Fruit fly (Drosophila melanogaster) whole organism, embryonic: ENCODE data around the gene srl.

Experiments
- Abd-B ChIP-seq: fragments of 200-800 bp; sonication (Bioruptor generic); optimal IDR thresholded peaks from 2 replicates; lab custom pipeline; 2018; ENCODE audit warnings: missing biosample characterization, mild to moderate bottlenecking, missing genetic modification characterization, moderate library complexity
- Ada2b ChIP-seq: fragments of 200-800 bp; sonication (Bioruptor generic); IDR thresholded peaks from 2 replicates; pipeline ENCODE4 v1.3.6; 2022; ENCODE audit warnings: missing biosample characterization, missing genetic modification characterization
- Asciz ChIP-seq: fragments of 200-800 bp; sonication (Bioruptor generic); optimal IDR thresholded peaks from 2 replicates; lab custom pipeline; 2017; ENCODE audit warnings: missing biosample characterization, mild to moderate bottlenecking, missing genetic modification characterization, missing genetic modification reagents
- Awh ChIP-seq: fragments of 200-800 bp; sonication (Bioruptor generic); IDR thresholded peaks from 2 replicates; pipeline ENCODE4, ENCODE4 v1.3.6; 2022; ENCODE audit warnings: missing biosample characterization, missing genetic modification characterization
- CG12071 ChIP-seq: fragments of 200-800 bp; sonication (Bioruptor generic); optimal IDR thresholded peaks from 3 replicates; lab custom pipeline; 2018; ENCODE audit warnings: missing biosample characterization, mild to moderate bottlenecking, missing genetic modification characterization
- CG13624 ChIP-seq: fragments of 200-800 bp; sonication (Bioruptor generic); optimal IDR thresholded peaks from 2 replicates; lab custom pipeline; 2016; ENCODE audit warnings: missing biosample characterization, missing genetic modification characterization
- CG15479 ChIP-seq: fragments of 200-800 bp; sonication (Bioruptor generic); optimal IDR thresholded peaks from 3 replicates; lab custom pipeline; 2019; ENCODE audit warnings: missing biosample characterization, mild to moderate bottlenecking, missing genetic modification characterization, moderate library complexity
- CG16863 ChIP-seq: fragments of 200-800 bp; sonication (Bioruptor generic); optimal IDR thresholded peaks from 3 replicates; lab custom pipeline; 2016; ENCODE audit warnings: missing biosample characterization, missing genetic modification characterization
- CG17385 ChIP-seq: fragments of 200-800 bp; sonication (Bioruptor generic); optimal IDR thresholded peaks from 3 replicates; lab custom pipeline; 2018; ENCODE audit warnings: missing biosample characterization, mild to moderate bottlenecking, missing genetic modification characterization
- CG18619 ChIP-seq: fragments of 200-800 bp; sonication (Bioruptor generic); optimal IDR thresholded peaks from 3 replicates; lab custom pipeline; 2017; ENCODE audit warnings: missing biosample characterization, mild to moderate bottlenecking, missing genetic modification characterization
- CG2129 ChIP-seq: fragments of 200-800 bp; sonication (Bioruptor generic); IDR thresholded peaks from 2 replicates; pipeline ENCODE4 v1.3.6; 2022; ENCODE audit warnings: missing biosample characterization, missing genetic modification characterization; ENCODE audit not compliant: partially characterized antibody
- CG32532 ChIP-seq: fragments of 200-800 bp; sonication (Bioruptor generic); IDR thresholded peaks from 2 replicates; pipeline ENCODE4 v1.3.6; 2022; ENCODE audit warnings: missing biosample characterization, missing genetic modification characterization
- CG32772 ChIP-seq: fragments of 200-800 bp; sonication (Bioruptor generic); IDR thresholded peaks from 2 replicates; pipeline ENCODE4 v1.3.6; 2022; ENCODE audit warnings: missing biosample characterization, missing genetic modification characterization
- CG3838 ChIP-seq: fragments of 200-800 bp; sonication (Bioruptor generic); optimal IDR thresholded peaks from 3 replicates; lab custom pipeline; 2016; ENCODE audit warnings: missing biosample characterization, missing genetic modification characterization
- CG4328 ChIP-seq: fragments of 200-800 bp; sonication (Bioruptor generic); optimal IDR thresholded peaks from 3 replicates; lab custom pipeline; 2017; ENCODE audit warnings: missing biosample characterization, missing genetic modification reagents, missing genetic modification characterization
- CG5953 ChIP-seq: fragments of 200-800 bp; sonication (Bioruptor generic); IDR thresholded peaks from 2 replicates; pipeline ENCODE4 v1.3.6; 2022; ENCODE audit warnings: missing biosample characterization, missing genetic modification characterization
- CG7928 ChIP-seq: fragments of 200-800 bp; sonication (Bioruptor generic); optimal IDR thresholded peaks from 2 replicates; lab custom pipeline; 2017; ENCODE audit warnings: missing biosample characterization, mild to moderate bottlenecking, missing genetic modification characterization
- CG9876 ChIP-seq: fragments of 200-800 bp; sonication (Bioruptor generic); optimal IDR thresholded peaks from 2 replicates; lab custom pipeline; 2016; ENCODE audit warnings: missing biosample characterization, missing genetic modification characterization
- D19A ChIP-seq: fragments of 200-800 bp; optimal IDR thresholded peaks from 3 replicates; lab custom pipeline; 2019; ENCODE audit warnings: missing biosample characterization, mild to moderate bottlenecking, missing genetic modification characterization, moderate library complexity
- Drgx ChIP-seq: fragments of 200-800 bp; sonication (Bioruptor generic); IDR thresholded peaks from 2 replicates; pipeline ENCODE4 v1.3.6; 2022; ENCODE audit warnings: missing biosample characterization, missing genetic modification characterization
- Eip74EF ChIP-seq, 2 experiments: fragments of 200-800 bp in 1 of 2; fragments of >200 bp in 1 of 2; sonication (Bioruptor generic) in 1 of 2; optimal IDR thresholded peaks; 2 replicates each; lab custom pipeline; 2017 to 2019; ENCODE audit warnings: missing biosample characterization in 2 of 2, missing genetic modification characterization in 2 of 2, mild to moderate bottlenecking in 1 of 2, moderate library complexity in 1 of 2
- Ets65A ChIP-seq: fragments of 200-800 bp; sonication (Bioruptor generic); peaks from one replicate; lab custom pipeline; 2016; ENCODE audit warnings: missing biosample characterization, missing genetic modification characterization
- GATAe ChIP-seq: fragments of 200-800 bp; sonication (Bioruptor generic); conservative IDR thresholded peaks from 2 replicates; pipeline ENCODE4 v1.3.6; 2022; ENCODE audit warnings: missing biosample characterization, missing genetic modification characterization
- H2.0 ChIP-seq: fragments of 200-800 bp; sonication (Bioruptor generic); IDR thresholded peaks from 2 replicates; pipeline ENCODE4 v1.3.6; 2022; ENCODE audit warnings: missing biosample characterization, missing genetic modification characterization
- HLHmδ ChIP-seq: fragments of 200-800 bp; sonication (Bioruptor generic); optimal IDR thresholded peaks from 2 replicates; lab custom pipeline; 2018; ENCODE audit warnings: missing biosample characterization, mild to moderate bottlenecking, missing genetic modification characterization, moderate library complexity
- MBD-R2 ChIP-seq: fragments of 200-800 bp; sonication (Bioruptor generic); IDR thresholded peaks from 2 replicates; pipeline ENCODE4 v1.3.6; 2022; ENCODE audit warnings: missing biosample characterization, missing genetic modification characterization
- MESR4 ChIP-seq: fragments of 200-800 bp; sonication (Bioruptor generic); optimal IDR thresholded peaks from 2 replicates; lab custom pipeline; 2018; ENCODE audit warnings: missing biosample characterization, mild to moderate bottlenecking, missing genetic modification characterization, moderate library complexity
- Med ChIP-seq: fragments of 200-800 bp; sonication (Bioruptor generic); peaks from one replicate; lab custom pipeline; 2016; ENCODE audit warnings: missing biosample characterization, missing genetic modification characterization, mild to moderate bottlenecking, inconsistent platforms, moderate library complexity
- PHDP ChIP-seq: fragments of 200-800 bp; sonication (Bioruptor generic); optimal IDR thresholded peaks from 3 replicates; lab custom pipeline; 2018; ENCODE audit warnings: missing biosample characterization, mild to moderate bottlenecking, missing genetic modification characterization, moderate library complexity
- Trl ChIP-seq, 3 experiments: fragments of >200 bp in 2 of 3; fragments of 200-800 bp in 1 of 3; sonication (Bioruptor generic) in 1 of 3; optimal IDR thresholded peaks; 2 replicates in 1 of 3; 3 replicates in 2 of 3; lab custom pipeline; 2016 to 2017; ENCODE audit warnings: missing biosample characterization in 1 of 3, missing genetic modification characterization in 1 of 3
- chn ChIP-seq: fragments of 200-800 bp; sonication (Bioruptor generic); optimal IDR thresholded peaks from 2 replicates; lab custom pipeline; 2016; ENCODE audit warnings: missing biosample characterization, missing genetic modification characterization
- ci ChIP-seq: fragments of 200-800 bp; sonication (Bioruptor generic); IDR thresholded peaks from 3 replicates; pipeline ENCODE4 v1.3.6; 2022; ENCODE audit warnings: missing biosample characterization, missing genetic modification characterization
- crol ChIP-seq: fragments of 200-800 bp; sonication (Bioruptor generic); IDR thresholded peaks from 2 replicates; pipeline ENCODE4 v1.3.6; 2022; ENCODE audit warnings: missing biosample characterization, missing genetic modification characterization
- fd3F ChIP-seq: fragments of 200-800 bp; sonication (Bioruptor generic); optimal IDR thresholded peaks from 2 replicates; lab custom pipeline; 2018; ENCODE audit warnings: missing biosample characterization, mild to moderate bottlenecking, missing genetic modification characterization, moderate library complexity
- hkb ChIP-seq, 2 experiments: fragments of 200-800 bp in 1 of 2; fragments of >200 bp in 1 of 2; sonication (Bioruptor generic) in 1 of 2; IDR thresholded peaks in 1 of 2; optimal IDR thresholded peaks in 1 of 2; 2 replicates each; pipeline versions ENCODE4 v1.3.6 to Lab custom; 2017 to 2022; ENCODE audit warnings: missing biosample characterization in 1 of 2, missing genetic modification characterization in 1 of 2
- jigr1 ChIP-seq: fragments of 200-800 bp; sonication (Bioruptor generic); IDR thresholded peaks from 3 replicates; pipeline ENCODE4 v1.3.6; 2022; ENCODE audit warnings: missing biosample characterization, missing genetic modification characterization
- mirr ChIP-seq: fragments of 200-800 bp; sonication (Bioruptor generic); optimal IDR thresholded peaks from 3 replicates; lab custom pipeline; 2018; ENCODE audit warnings: missing biosample characterization, mild to moderate bottlenecking, missing genetic modification characterization
- nerfin-1 ChIP-seq: fragments of 200-800 bp; sonication (Bioruptor generic); optimal IDR thresholded peaks from 3 replicates; lab custom pipeline; 2019; ENCODE audit warnings: missing biosample characterization, mild to moderate bottlenecking, missing genetic modification characterization, moderate library complexity
- phol ChIP-seq: fragments of 200-800 bp; sonication (Bioruptor generic); optimal IDR thresholded peaks from 3 replicates; lab custom pipeline; 2018; ENCODE audit warnings: missing biosample characterization, mild to moderate bottlenecking, missing genetic modification characterization, moderate library complexity
- psq ChIP-seq: fragments of 200-800 bp; sonication (Bioruptor generic); optimal IDR thresholded peaks from 2 replicates; lab custom pipeline; 2017; ENCODE audit warnings: missing biosample characterization, missing genetic modification characterization
- pum ChIP-seq: fragments of 200-800 bp; sonication (Bioruptor generic); optimal IDR thresholded peaks from 2 replicates; lab custom pipeline; 2016; ENCODE audit warnings: missing biosample characterization, missing genetic modification characterization
- rib ChIP-seq: fragments of 200-800 bp; sonication (Bioruptor generic); IDR thresholded peaks from 2 replicates; pipeline ENCODE4 v1.3.6; 2022; ENCODE audit warnings: missing biosample characterization, missing genetic modification characterization
- so ChIP-seq: fragments of 200-800 bp; sonication (Bioruptor generic); IDR thresholded peaks from 3 replicates; pipeline ENCODE4 v1.3.6; 2022; ENCODE audit warnings: missing biosample characterization, missing genetic modification characterization
- sqz ChIP-seq: fragments of 200-800 bp; sonication (Bioruptor generic); optimal IDR thresholded peaks from 3 replicates; lab custom pipeline; 2018; ENCODE audit warnings: missing biosample characterization, mild to moderate bottlenecking, missing genetic modification characterization
- ssp ChIP-seq: fragments of 200-800 bp; sonication (Bioruptor generic); IDR thresholded peaks from 2 replicates; pipeline ENCODE4 v1.3.6; 2022; ENCODE audit warnings: missing biosample characterization, missing genetic modification characterization
- twi ChIP-seq: fragments of 200-800 bp; optimal IDR thresholded peaks from 2 replicates; lab custom pipeline; 2019; ENCODE audit warnings: missing biosample characterization, mild to moderate bottlenecking, missing genetic modification characterization, moderate library complexity
- zen ChIP-seq: fragments of 200-800 bp; sonication (Bioruptor generic); optimal IDR thresholded peaks from 3 replicates; lab custom pipeline; 2018; ENCODE audit warnings: missing biosample characterization, mild to moderate bottlenecking, missing genetic modification characterization, moderate library complexity
- zen2 ChIP-seq: fragments of 200-800 bp; sonication (Bioruptor generic); IDR thresholded peaks from 3 replicates; pipeline ENCODE4 v1.3.6; 2022; ENCODE audit warnings: missing biosample characterization, missing genetic modification characterization; ENCODE audit not compliant: partially characterized antibody

Gene srl

dm6 chr3R:4452345-4453044 lies 23.4 kb upstream of the srl start (continued):
- peak; percentile 39 for TF ChIP-seq HLHmδ (GFP tag; lab: Kevin White, UChicago)
- peak in 1 of 2 experiments; percentile 14 for TF ChIP-seq Eip74EF (GFP tag; optimal IDR thresholded peaks at IDR 0.05; lab: Kevin White, UChicago)
- peak; percentile 83 for TF ChIP-seq CG15479
- no peak for TF ChIP-seq PHDP
- TF ChIP-seq Drgx (GFP tag; lab: Robert Waterston, UW): peak; percentile 25
- TF ChIP-seq CG32532: peak; percentile 20; the same call in 1 of the 2 replicates
- TF ChIP-seq MBD-R2 (GFP tag; lab: Robert Waterston, UW): no peak
- no peak for TF ChIP-seq rib (GFP tag; lab: Robert Waterston, UW)
- peak; percentile 59; the same call in 2 of the 3 replicates for TF ChIP-seq ci (GFP tag; lab: Robert Waterston, UW)
- TF ChIP-seq CG9876 (GFP tag; lab: Kevin White, UChicago): no peak
- TF ChIP-seq zen2 (GFP tag; lab: Robert Waterston, UW): 0 out of 3 replicates have a peak, but pooled peaks have one; percentile 9
- peak; percentile 41 for TF ChIP-seq sqz (GFP tag; lab: Kevin White, UChicago)
- TF ChIP-seq CG32772 (GFP tag; lab: Robert Waterston, UW): 0 out of 2 replicates have a peak, but pooled peaks have one; percentile 17
- peak; percentile 32 for TF ChIP-seq nerfin-1 (tag; lab: Kevin White, UChicago)
- peak; percentile 89 to 98 for TF ChIP-seq Trl (optimal IDR thresholded peaks at IDR 0.05; lab: Kevin White, UChicago)
- TF ChIP-seq Trl (GFP tag; optimal IDR thresholded peaks at IDR 0.05; lab: Kevin White, UChicago): no peak
- peak; percentile 74 for TF ChIP-seq GATAe (GFP tag; lab: Robert Waterston, UW)
- TF ChIP-seq CG5953 (GFP tag; lab: Robert Waterston, UW): no peak
- TF ChIP-seq mirr (GFP tag; lab: Kevin White, UChicago): peak; percentile 59
- peak; percentile 55 for TF ChIP-seq CG17385 (GFP tag; lab: Kevin White, UChicago)
- TF ChIP-seq chn (GFP tag; lab: Kevin White, UChicago): peak; percentile 24
- TF ChIP-seq phol (tag; lab: Kevin White, UChicago): no peak
- peak; percentile 4 for TF ChIP-seq Asciz (GFP tag; lab: Kevin White, UChicago)
- 0 out of 2 replicates have a peak, but pooled peaks have one; percentile 18 for TF ChIP-seq Awh (GFP tag; lab: Robert Waterston, UW)
- TF ChIP-seq CG12071 (GFP tag; lab: Kevin White, UChicago): peak; percentile 2
- TF ChIP-seq zen: no peak
- TF ChIP-seq, all 482 proteins: peak for 66

DNA sequence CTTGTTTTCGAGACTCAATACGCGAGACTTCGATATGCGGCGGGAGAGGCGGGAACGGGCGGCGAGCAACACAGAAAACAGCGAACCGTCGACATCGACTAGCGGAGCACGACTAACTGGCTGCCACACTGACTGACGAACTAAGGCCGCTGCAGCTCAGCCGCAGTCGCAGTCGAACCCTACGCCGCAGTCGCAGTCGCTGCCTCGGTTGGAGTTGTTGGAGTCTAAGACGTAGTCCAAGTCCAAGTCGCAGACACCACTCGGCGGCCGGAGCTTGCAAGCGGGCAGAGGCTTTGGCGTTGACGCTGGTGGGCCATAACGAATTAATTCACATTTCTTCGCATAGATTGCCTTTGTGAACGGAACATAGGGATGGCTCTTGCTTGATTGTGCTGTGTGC lies 21.6 kb upstream of the srl start:
- TF ChIP-seq CG2129 (GFP tag; lab: Robert Waterston, UW) (no peak), psq (no peak), CG3838 (GFP tag; lab: Kevin White, UChicago) (no peak), Ada2b (no peak), ci (GFP tag; lab: Robert Waterston, UW) (peak; percentile 33; the same call in 1 of the 3 replicates), ssp (GFP tag; lab: Robert Waterston, UW) (no peak), D19A (tag; lab: Kevin White, UChicago) (no peak), MESR4 (GFP tag; lab: Kevin White, UChicago) (no peak), CG15479 (no peak), CG4328 (GFP tag; lab: Kevin White, UChicago) (no peak), Ets65A (GFP tag; lab: Kevin White, UChicago) (peak; percentile 17), Med (GFP tag; lab: Kevin White, UChicago) (peak; percentile 79), so (GFP tag; lab: Robert Waterston, UW) (0 out of 3 replicates have a peak, but pooled peaks have one; percentile 8), CG7928 (GFP tag; lab: Kevin White, UChicago) (no peak), pum (GFP tag; lab: Kevin White, UChicago) (no peak), CG13624 (GFP tag; lab: Kevin White, UChicago) (no peak), hkb (optimal IDR thresholded peaks at IDR 0.05; lab: Kevin White, UChicago) (no peak), hkb (GFP tag; IDR thresholded peaks at IDR 0.05; lab: Robert Waterston, UW) (no peak), CG16863 (GFP tag; lab: Kevin White, UChicago) (no peak), H2.0 (GFP tag; lab: Robert Waterston, UW) (no peak), crol (GFP tag; lab: Robert Waterston, UW) (peak; percentile 22; the same call in 1 of the 2 replicates), twi (no peak), CG18619 (no peak), jigr1 (GFP tag; lab: Robert Waterston, UW) (no peak), fd3F (GFP tag; lab: Kevin White, UChicago) (no peak), Abd-B (GFP tag; lab: Kevin White, UChicago) (no peak)
